Fruit fly (Drosophila melanogaster) whole organism, pupa: ENCODE results near the gene Pcyt2.

Source experiments
- CG10348 ChIP-seq: fragments of 200-800 bp; sonication (Bioruptor generic); IDR thresholded peaks from 2 replicates; pipeline ENCODE4 v1.3.6; 2022; ENCODE audit warnings: missing biosample characterization, missing genetic modification characterization
- CG12605 ChIP-seq: fragments of 200-800 bp; sonication (Bioruptor generic); IDR thresholded peaks from 2 replicates; pipeline ENCODE4 v1.3.6; 2022; ENCODE audit warnings: missing biosample characterization, missing genetic modification characterization
- CG13204 ChIP-seq: fragments of 200-800 bp; sonication (Bioruptor generic); optimal IDR thresholded peaks from 2 replicates; lab custom pipeline; 2018; ENCODE audit warnings: missing biosample characterization, mild to moderate bottlenecking, missing genetic modification characterization, moderate library complexity
- CG14655 ChIP-seq: fragments of 200-800 bp; sonication (Bioruptor generic); optimal IDR thresholded peaks from 3 replicates; lab custom pipeline; 2017; ENCODE audit warnings: mild to moderate bottlenecking, missing biosample characterization, missing genetic modification reagents, missing genetic modification characterization
- CG15710 ChIP-seq: fragments of 200-800 bp; sonication (Bioruptor generic); optimal IDR thresholded peaks from 2 replicates; lab custom pipeline; 2018; ENCODE audit warnings: missing biosample characterization, mild to moderate bottlenecking, missing genetic modification characterization, moderate library complexity
- CG17806 ChIP-seq: fragments of 200-800 bp; sonication (Bioruptor generic); optimal IDR thresholded peaks from 2 replicates; lab custom pipeline; 2018; ENCODE audit warnings: missing biosample characterization, mild to moderate bottlenecking, missing genetic modification characterization, moderate library complexity
- CG32121 ChIP-seq: fragments of 200-800 bp; sonication (Bioruptor generic); IDR thresholded peaks from 2 replicates; pipeline ENCODE4 v1.3.6; 2022; ENCODE audit warnings: missing biosample characterization, missing genetic modification characterization
- CG34367 ChIP-seq: fragments of 200-800 bp; sonication (Bioruptor generic); optimal IDR thresholded peaks from 2 replicates; lab custom pipeline; 2018; ENCODE audit warnings: missing biosample characterization, mild to moderate bottlenecking, missing genetic modification characterization
- CG4496 ChIP-seq: fragments of 200-800 bp; sonication (Bioruptor generic); IDR thresholded peaks from 3 replicates; pipeline ENCODE4 v1.3.6; 2022; ENCODE audit warnings: missing biosample characterization, missing genetic modification characterization
- CG8159 ChIP-seq: fragments of 200-800 bp; sonication (Bioruptor generic); optimal IDR thresholded peaks from 3 replicates; lab custom pipeline; 2018; ENCODE audit warnings: missing biosample characterization, mild to moderate bottlenecking, missing genetic modification characterization, moderate library complexity
- CG8301 ChIP-seq: fragments of 200-800 bp; sonication (Bioruptor generic); optimal IDR thresholded peaks from 2 replicates; lab custom pipeline; 2018; ENCODE audit warnings: missing biosample characterization, mild to moderate bottlenecking, missing genetic modification characterization
- CG9948 ChIP-seq: fragments of 200-800 bp; sonication (Bioruptor generic); optimal IDR thresholded peaks from 2 replicates; lab custom pipeline; 2018; ENCODE audit warnings: missing biosample characterization, mild to moderate bottlenecking, missing genetic modification characterization, moderate library complexity
- D1 ChIP-seq: fragments of 200-800 bp; sonication (Bioruptor generic); optimal IDR thresholded peaks from 2 replicates; lab custom pipeline; 2018; ENCODE audit warnings: missing biosample characterization, mild to moderate bottlenecking, missing genetic modification characterization, moderate library complexity
- EcR ChIP-seq: fragments of 200-800 bp; sonication (Bioruptor generic); optimal IDR thresholded peaks from 3 replicates; lab custom pipeline; 2019; ENCODE audit warnings: missing biosample characterization, missing genetic modification characterization, mild to moderate bottlenecking, moderate library complexity, missing genetic modification reagents
- Ets98B ChIP-seq: fragments of 200-800 bp; sonication (Bioruptor generic); IDR thresholded peaks from 2 replicates; pipeline ENCODE4 v1.3.6; 2022; ENCODE audit warnings: missing biosample characterization, missing genetic modification characterization
- Pif1A ChIP-seq: fragments of 200-800 bp; sonication (Bioruptor generic); optimal IDR thresholded peaks from 3 replicates; lab custom pipeline; 2016; ENCODE audit warnings: missing biosample characterization, missing genetic modification characterization
- Pif1B ChIP-seq: fragments of 200-800 bp; sonication (Bioruptor generic); optimal IDR thresholded peaks from 3 replicates; lab custom pipeline; 2016; ENCODE audit warnings: missing biosample characterization, missing genetic modification characterization
- Snoo ChIP-seq: fragments of 200-800 bp; sonication (Bioruptor generic); optimal IDR thresholded peaks from 3 replicates; lab custom pipeline; 2017; ENCODE audit warnings: missing biosample characterization, mild to moderate bottlenecking, missing genetic modification characterization, inconsistent platforms
- fd96Ca ChIP-seq: fragments of 200-800 bp; sonication (Bioruptor generic); IDR thresholded peaks from 3 replicates; pipeline ENCODE4 v1.3.6; 2022; ENCODE audit warnings: missing biosample characterization, missing genetic modification characterization
- gl ChIP-seq: fragments of 200-800 bp; sonication (Bioruptor generic); optimal IDR thresholded peaks from 2 replicates; lab custom pipeline; 2018; ENCODE audit warnings: missing biosample characterization, mild to moderate bottlenecking, missing genetic modification characterization
- rn ChIP-seq: fragments of 200-800 bp; sonication (Bioruptor generic); IDR thresholded peaks from 2 replicates; pipeline ENCODE4 v1.3.6; 2022; ENCODE audit warnings: missing biosample characterization, missing genetic modification characterization

The Pcyt2 gene

dm6 chr3L:1537353-1537752, 15.9 kb upstream of the Pcyt2 start:
- TF ChIP-seq rn (GFP tag; lab: Robert Waterston, UW) (no peak), CG8301 (tag; lab: Kevin White, UChicago) (no peak), EcR (GFP tag; lab: Kevin White, UChicago) (no peak), CG17806 (no peak), fd96Ca (no peak), CG4496 (GFP tag; lab: Robert Waterston, UW) (no peak), CG15710 (tag; lab: Kevin White, UChicago) (no peak), Pif1B (no peak), Ets98B (GFP tag; lab: Robert Waterston, UW) (no peak), Pif1A (GFP tag; lab: Kevin White, UChicago) (no peak), CG14655 (no peak), D1 (tag; lab: Kevin White, UChicago) (no peak), CG9948 (tag; lab: Kevin White, UChicago) (no peak), CG8159 (tag; lab: Kevin White, UChicago) (no peak)

dm6 chr3L:1538314-1538854, 14.9 kb upstream of the Pcyt2 start:
- TF ChIP-seq CG8159 (tag; lab: Kevin White, UChicago) (peak; percentile 46), rn (GFP tag; lab: Robert Waterston, UW) (no peak), EcR (GFP tag; lab: Kevin White, UChicago) (peak; percentile 1)

- TF ChIP-seq CG13204 (no peak), fd96Ca (no peak), D1 (tag; lab: Kevin White, UChicago) (no peak), CG4496 (GFP tag; lab: Robert Waterston, UW) (no peak), CG12605 (0 out of 2 replicates have a peak, but pooled peaks have one; percentile 9), Snoo (tag; lab: Kevin White, UChicago) (no peak), CG8159 (tag; lab: Kevin White, UChicago) (no peak), rn (GFP tag; lab: Robert Waterston, UW) (no peak), EcR (GFP tag; lab: Kevin White, UChicago) (peak; percentile 30), CG15710 (tag; lab: Kevin White, UChicago) (no peak), Pif1B (peak; percentile 30), CG10348 (no peak)
Measured at dm6 chr3L:1545693-1546329, 7.5 kb upstream of the Pcyt2 start, which contains the start of the genes CG32313 and Pcyt1. Gene CG32313, minus strand, starts transcription at chr3L:1545743. Gene Pcyt1, plus strand, starts transcription at chr3L:1546092.

- TF ChIP-seq Ets98B (GFP tag; lab: Robert Waterston, UW): peak; percentile 44; the same call in 1 of the 2 replicates
- TF ChIP-seq CG10348: no peak
- no peak for TF ChIP-seq CG14655
- peak; percentile 8 for TF ChIP-seq gl (tag; lab: Kevin White, UChicago)
- TF ChIP-seq Pif1A (GFP tag; lab: Kevin White, UChicago): peak; percentile 13
- no peak for TF ChIP-seq CG9948 (tag; lab: Kevin White, UChicago)
- no peak for TF ChIP-seq CG15710 (tag; lab: Kevin White, UChicago)
- TF ChIP-seq CG4496 (GFP tag; lab: Robert Waterston, UW): peak; percentile 19; the same call in 1 of the 3 replicates
- no peak for TF ChIP-seq Pif1B
- TF ChIP-seq CG32121: peak; percentile 53
- peak; percentile 50; the same call in 1 of the 2 replicates for TF ChIP-seq CG12605
- TF ChIP-seq CG17806: no peak
- peak; percentile 39 for TF ChIP-seq Snoo (tag; lab: Kevin White, UChicago)
- TF ChIP-seq CG8159 (tag; lab: Kevin White, UChicago): no peak
- TF ChIP-seq CG13204: no peak
- no peak for TF ChIP-seq CG8301 (tag; lab: Kevin White, UChicago)
- no peak for TF ChIP-seq rn (GFP tag; lab: Robert Waterston, UW)
- no peak for TF ChIP-seq CG34367 (tag; lab: Kevin White, UChicago)
- no peak for TF ChIP-seq D1 (tag; lab: Kevin White, UChicago)
- TF ChIP-seq fd96Ca: no peak
- TF ChIP-seq EcR (GFP tag; lab: Kevin White, UChicago): peak; percentile 24
Measured at dm6 chr3L:1546349-1547116, 6.8 kb upstream of the Pcyt2 start.

dm6 chr3L:1547117-1547507, 6.2 kb upstream of the Pcyt2 start:
- no peak for TF ChIP-seq CG8159 (tag; lab: Kevin White, UChicago)
- TF ChIP-seq CG15710 (tag; lab: Kevin White, UChicago): no peak
- TF ChIP-seq Snoo (tag; lab: Kevin White, UChicago): no peak
- no peak for TF ChIP-seq Pif1B
- no peak for TF ChIP-seq gl (tag; lab: Kevin White, UChicago)
- TF ChIP-seq Pif1A (GFP tag; lab: Kevin White, UChicago): no peak
- no peak for TF ChIP-seq D1 (tag; lab: Kevin White, UChicago)
- no peak for TF ChIP-seq CG4496 (GFP tag; lab: Robert Waterston, UW)
- TF ChIP-seq fd96Ca: no peak
- no peak for TF ChIP-seq CG8301 (tag; lab: Kevin White, UChicago)
- TF ChIP-seq CG9948 (tag; lab: Kevin White, UChicago): no peak
